Worm (Caenorhabditis elegans): Measurements from ENCODE around the gene ceh-38.
"Not testable (repeated sequence)": the region's sequence is repeated elsewhere in the genome, so short reads cannot be mapped to it uniquely, and the experiment has no call there.

- TF ChIP-seq unc-39 (tag; optimal IDR thresholded peaks at IDR 0.05); nhr-43 (tag; optimal IDR thresholded peaks at IDR 0.05; ENCODE audit: poor library complexity, severe bottlenecking); nhr-237 (tag; optimal IDR thresholded peaks at IDR 0.05); mdl-1 (tag; optimal IDR thresholded peaks at IDR 0.05); nhr-77 (tag; optimal IDR thresholded peaks at IDR 0.05); nhr-76 (tag; optimal IDR thresholded peaks at IDR 0.05); ZK546.5 (tag; optimal IDR thresholded peaks at IDR 0.05); ama-1 (optimal IDR thresholded peaks at IDR 0.05); ztf-4 (tag; optimal IDR thresholded peaks at IDR 0.05); nhr-28 (tag; optimal IDR thresholded peaks at IDR 0.05): not testable (repeated sequence)
Observed at ce11 chrII:6907657-6908056, 43.7 kb upstream of the ceh-38 start, which contains the start of gene B0252.3.

Data from whole organism, L3 larva.